Worm (Caenorhabditis elegans): Measurements from ENCODE around the gene sre-14.

ce11 chrIV:12212814-12213213, 48.4 kb downstream of the sre-14 start:
- TF ChIP-seq elt-1 (tag; optimal IDR thresholded peaks at IDR 0.05; ENCODE audit: borderline replicate concordance, insufficient read depth) (no peak), unc-39 (tag; optimal IDR thresholded peaks at IDR 0.05) (no peak), elt-3 (tag; optimal IDR thresholded peaks at IDR 0.05) (no peak), unc-62 (GFP tag; optimal IDR thresholded peaks at IDR 0.05) (no peak), snpc-4 (tag; optimal IDR thresholded peaks at IDR 0.05) (no peak), lin-13 (tag; optimal IDR thresholded peaks at IDR 0.05) (no peak), ztf-11 (tag; optimal IDR thresholded peaks at IDR 0.05) (no peak), M03D4.4 (tag; optimal IDR thresholded peaks at IDR 0.05) (no peak), pha-4 (tag; optimal IDR thresholded peaks at IDR 0.05) (no peak)
